Worm (Caenorhabditis elegans) whole organism, L3 larva: ENCODE measurements around the gene H05C05.4.

ENCODE experiments used
- R02D3.7 ChIP-seq: fragments of 150-350 bp; optimal IDR thresholded peaks from 2 replicates; lab custom pipeline; 2014; ENCODE audit warnings: missing biosample characterization, missing genetic modification characterization
- ZK546.5 ChIP-seq: sonication (generic microtip); optimal IDR thresholded peaks from 2 replicates; lab custom pipeline; 2017; ENCODE audit warnings: missing biosample characterization, missing genetic modification characterization
- ama-1 ChIP-seq: fragments of 150-350 bp; optimal IDR thresholded peaks from 2 replicates; lab custom pipeline; 2018
- ceh-16 ChIP-seq: sonication (generic microtip); optimal IDR thresholded peaks from 2 replicates; lab custom pipeline; 2017; ENCODE audit warnings: missing biosample characterization, missing genetic modification characterization
- ceh-28 ChIP-seq: fragments of 150-350 bp; optimal IDR thresholded peaks from 2 replicates; lab custom pipeline; 2014; ENCODE audit warnings: missing biosample characterization, missing genetic modification reagents, missing genetic modification characterization
- ceh-82 ChIP-seq: fragments of 150-350 bp; optimal IDR thresholded peaks from 2 replicates; lab custom pipeline; 2014; ENCODE audit warnings: missing biosample characterization, missing genetic modification characterization
- ceh-9 ChIP-seq: sonication (generic microtip); optimal IDR thresholded peaks from 2 replicates; lab custom pipeline; 2018; ENCODE audit warnings: missing biosample characterization, missing genetic modification characterization
- egl-5 ChIP-seq: fragments of 150-350 bp; optimal IDR thresholded peaks from 2 replicates; lab custom pipeline; 2017; ENCODE audit warnings: missing biosample characterization, missing genetic modification reagents, missing genetic modification characterization, inconsistent platforms
- elt-1 ChIP-seq: fragments of 150-350 bp; optimal IDR thresholded peaks from 2 replicates; lab custom pipeline; 2014; ENCODE audit warnings: missing biosample characterization, missing genetic modification characterization
- elt-2 ChIP-seq: sonication (generic microtip); optimal IDR thresholded peaks from 2 replicates; lab custom pipeline; 2016; ENCODE audit warnings: missing genetic modification reagents, mild to moderate bottlenecking, missing genetic modification characterization, missing compliant biosample characterization
- eor-1 ChIP-seq, 2 experiments: fragments of 150-350 bp; optimal IDR thresholded peaks; 2 replicates each; lab custom pipeline; 2014 to 2018; ENCODE audit warnings: missing biosample characterization in 2 of 2, missing genetic modification characterization in 2 of 2
- fkh-10 ChIP-seq: sonication (generic microtip); optimal IDR thresholded peaks from 2 replicates; lab custom pipeline; 2017; ENCODE audit warnings: missing biosample characterization, missing genetic modification reagents, missing genetic modification characterization
- fkh-2 ChIP-seq: fragments of 150-350 bp; optimal IDR thresholded peaks from 2 replicates; lab custom pipeline; 2014; ENCODE audit warnings: missing biosample characterization, missing genetic modification reagents, missing genetic modification characterization
- fos-1 ChIP-seq: fragments of 150-350 bp; optimal IDR thresholded peaks from 2 replicates; lab custom pipeline; 2014; ENCODE audit warnings: missing biosample characterization, missing genetic modification characterization
- hmg-11 ChIP-seq: sonication (generic microtip); optimal IDR thresholded peaks from 2 replicates; lab custom pipeline; 2016; ENCODE audit warnings: missing genetic modification characterization, missing compliant biosample characterization
- jun-1 ChIP-seq: fragments of 150-350 bp; optimal IDR thresholded peaks from 2 replicates; lab custom pipeline; 2014; ENCODE audit warnings: missing biosample characterization, missing genetic modification reagents, missing genetic modification characterization
- lin-15B ChIP-seq: fragments of 150-350 bp; optimal IDR thresholded peaks from 2 replicates; lab custom pipeline; 2014; ENCODE audit warnings: missing biosample characterization, missing genetic modification characterization
- lin-39 ChIP-seq: fragments of 150-350 bp; optimal IDR thresholded peaks from 2 replicates; lab custom pipeline; 2018; ENCODE audit warnings: missing biosample characterization, missing genetic modification reagents, missing genetic modification characterization
- mdl-1 ChIP-seq: fragments of 150-350 bp; optimal IDR thresholded peaks from 2 replicates; lab custom pipeline; 2014; ENCODE audit warnings: missing biosample characterization, missing genetic modification characterization
- mml-1 ChIP-seq: fragments of 150-350 bp; sonication (generic microtip); optimal IDR thresholded peaks from 3 replicates; lab custom pipeline; 2014; ENCODE audit warnings: missing biosample characterization, missing genetic modification characterization
- nhr-11 ChIP-seq: fragments of 150-350 bp; optimal IDR thresholded peaks from 2 replicates; lab custom pipeline; 2014; ENCODE audit warnings: missing biosample characterization, missing genetic modification characterization
- nhr-12 ChIP-seq: fragments of 150-350 bp; optimal IDR thresholded peaks from 2 replicates; lab custom pipeline; 2014; ENCODE audit warnings: missing biosample characterization, missing genetic modification characterization
- nhr-25 ChIP-seq: sonication (generic microtip); optimal IDR thresholded peaks from 2 replicates; lab custom pipeline; 2017; ENCODE audit warnings: missing biosample characterization, missing genetic modification characterization
- nhr-43 ChIP-seq: sonication (generic microtip); optimal IDR thresholded peaks from 2 replicates; lab custom pipeline; 2016; ENCODE audit warnings: mild to moderate bottlenecking, missing genetic modification characterization, missing compliant biosample characterization; ENCODE audit not compliant: poor library complexity, severe bottlenecking
- nhr-67 ChIP-seq: fragments of 150-350 bp; optimal IDR thresholded peaks from 2 replicates; lab custom pipeline; 2014; ENCODE audit warnings: missing biosample characterization, missing genetic modification characterization
- nhr-76 ChIP-seq: fragments of 150-350 bp; sonication (generic microtip); optimal IDR thresholded peaks from 5 replicates; lab custom pipeline; 2014; ENCODE audit warnings: missing biosample characterization, missing genetic modification characterization
- nhr-77 ChIP-seq: fragments of 150-350 bp; optimal IDR thresholded peaks from 2 replicates; lab custom pipeline; 2014; ENCODE audit warnings: missing biosample characterization, missing genetic modification characterization
- pha-4 ChIP-seq: fragments of 150-350 bp; optimal IDR thresholded peaks from 2 replicates; lab custom pipeline; 2014; ENCODE audit warnings: missing biosample characterization, missing genetic modification reagents, missing genetic modification characterization
- sea-2 ChIP-seq: fragments of 150-350 bp; sonication (generic microtip); optimal IDR thresholded peaks from 4 replicates; lab custom pipeline; 2014; ENCODE audit warnings: missing biosample characterization, missing genetic modification reagents, missing genetic modification characterization
- skn-1 ChIP-seq: fragments of 150-350 bp; optimal IDR thresholded peaks from 2 replicates; lab custom pipeline; 2014; ENCODE audit warnings: missing biosample characterization, missing genetic modification characterization
- snpc-4 ChIP-seq: fragments of 150-350 bp; optimal IDR thresholded peaks from 2 replicates; lab custom pipeline; 2014; ENCODE audit warnings: missing biosample characterization, missing genetic modification characterization
- tbx-2 ChIP-seq: sonication (generic microtip); optimal IDR thresholded peaks from 2 replicates; lab custom pipeline; 2016; ENCODE audit warnings: mild to moderate bottlenecking, missing genetic modification characterization, missing compliant biosample characterization
- unc-62 ChIP-seq: fragments of 150-350 bp; sonication (generic microtip); optimal IDR thresholded peaks from 4 replicates; lab custom pipeline; 2014; ENCODE audit warnings: missing biosample characterization, missing genetic modification reagents, missing genetic modification characterization
- zag-1 ChIP-seq: fragments of 150-350 bp; optimal IDR thresholded peaks from 2 replicates; lab custom pipeline; 2014; ENCODE audit warnings: missing biosample characterization, missing genetic modification characterization
- ztf-11 ChIP-seq: fragments of 150-350 bp; optimal IDR thresholded peaks from 2 replicates; lab custom pipeline; 2014; ENCODE audit warnings: missing biosample characterization, missing genetic modification characterization

Gene H05C05.4

DNA sequence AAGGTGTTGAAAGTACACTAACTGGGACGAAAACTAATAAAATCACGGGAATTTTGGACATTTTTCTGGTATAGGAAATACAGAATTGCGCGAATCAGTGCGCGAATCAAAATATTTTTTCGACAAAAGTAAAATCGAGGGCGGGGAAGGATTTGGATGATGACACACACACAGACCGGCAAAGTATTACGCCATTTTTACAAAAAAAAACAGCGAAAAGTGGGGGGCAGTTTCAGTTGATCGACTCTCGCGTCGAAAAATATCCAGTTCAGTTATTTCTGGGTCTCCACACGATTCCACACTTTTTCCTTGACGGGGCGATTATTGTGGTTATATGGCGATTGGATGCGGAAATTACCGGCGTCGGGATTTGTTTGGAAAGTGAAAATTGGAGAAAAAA is at the start of gene H05C05.4:
TSS of gene H05C05.4 (minus strand) at position 101 of the 400 bp plus-strand sequence.
- TF ChIP-seq ZK546.5 (tag; lab: Kevin White, UChicago) (no peak), mdl-1 (tag; lab: Kevin White, UChicago) (no peak), tbx-2 (no peak), egl-5 (tag; lab: Kevin White, UChicago) (no peak), lin-15B (tag; lab: Kevin White, UChicago) (no peak), ama-1 (lab: Kevin White, UChicago) (no peak), ceh-82 (tag; lab: Kevin White, UChicago) (no peak), nhr-76 (no peak), fkh-10 (GFP tag; lab: Kevin White, UChicago) (no peak), fos-1 (tag; lab: Kevin White, UChicago) (no peak), nhr-25 (no peak), mml-1 (no peak), fkh-2 (tag; lab: Kevin White, UChicago) (no peak), unc-62 (GFP tag; lab: Kevin White, UChicago) (no peak), ceh-9 (no peak), nhr-43 (tag; lab: Kevin White, UChicago) (no peak), nhr-12 (no peak), lin-39 (no peak), pha-4 (tag; lab: Kevin White, UChicago) (no peak)
- TF ChIP-seq, all 47 proteins: peak for 0

- TF ChIP-seq mdl-1 (tag; lab: Kevin White, UChicago) (no peak), ZK546.5 (tag; lab: Kevin White, UChicago) (no peak), ceh-28 (tag; lab: Kevin White, UChicago) (peak; percentile 95)
These were observed 49.3 kb upstream of the H05C05.4 start for ce11 chrIII:2995288-2995687.

DNA sequence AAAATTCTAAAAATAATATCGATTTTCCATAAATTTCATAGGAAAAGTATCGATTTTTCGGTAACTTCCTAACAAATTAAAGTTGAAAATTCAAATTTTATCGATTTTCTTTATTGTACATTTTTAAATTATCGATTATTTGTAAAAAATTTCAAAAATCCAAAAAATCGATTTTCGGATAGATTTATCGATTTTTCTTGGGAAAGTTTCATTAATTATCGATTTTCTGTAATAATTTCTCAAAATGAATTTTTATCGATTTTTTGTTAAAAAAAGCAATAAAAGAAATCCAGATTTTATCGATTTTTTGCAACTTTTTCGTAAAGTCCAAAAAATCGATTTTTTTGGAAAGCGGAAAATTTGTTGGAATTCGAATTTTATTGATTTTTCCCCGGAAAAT is 48.0 kb upstream of the H05C05.4 start:
- TF ChIP-seq ceh-28 (tag; lab: Kevin White, UChicago) = peak; percentile 99
- TF ChIP-seq eor-1 (tag; optimal IDR thresholded peaks at IDR 0.05; lab: Kevin White, UChicago) = no peak
- TF ChIP-seq, all 47 proteins: peak for 1

DNA sequence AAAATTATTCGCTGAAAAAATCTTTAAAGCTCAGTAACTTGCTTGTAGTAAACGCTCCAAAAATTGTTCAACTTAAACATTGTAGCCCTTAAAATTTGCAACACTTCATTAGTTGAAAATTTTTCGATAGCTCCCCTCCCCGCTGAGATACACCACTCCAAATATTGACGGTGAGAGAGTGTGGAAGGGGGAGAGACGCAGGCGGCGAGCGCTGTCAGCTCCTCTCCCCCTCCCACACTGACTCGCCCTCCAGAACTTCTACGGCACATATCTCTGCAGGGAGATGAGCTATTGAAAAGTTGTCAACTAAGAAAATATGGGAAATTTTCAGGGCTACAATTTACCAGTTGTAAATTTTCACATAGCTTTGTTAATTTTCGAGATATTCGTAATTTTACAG is 46.2 kb upstream of the H05C05.4 start:
- TF ChIP-seq nhr-67 (tag; lab: Kevin White, UChicago) = no peak
- no peak for TF ChIP-seq ceh-16 (tag; lab: Kevin White, UChicago)
- TF ChIP-seq ceh-82 (tag; lab: Kevin White, UChicago) = no peak
- no peak for TF ChIP-seq ceh-9
- no peak for TF ChIP-seq nhr-77
- TF ChIP-seq elt-2 (tag; lab: Kevin White, UChicago) = no peak
- TF ChIP-seq ztf-11 (tag; lab: Kevin White, UChicago) = no peak
- no peak for TF ChIP-seq egl-5 (tag; lab: Kevin White, UChicago)
- TF ChIP-seq ama-1 (lab: Kevin White, UChicago) = no peak
- TF ChIP-seq nhr-76 = no peak
- no peak for TF ChIP-seq eor-1 (tag; optimal IDR thresholded peaks at IDR 0.05; lab: Kevin White, UChicago)

DNA sequence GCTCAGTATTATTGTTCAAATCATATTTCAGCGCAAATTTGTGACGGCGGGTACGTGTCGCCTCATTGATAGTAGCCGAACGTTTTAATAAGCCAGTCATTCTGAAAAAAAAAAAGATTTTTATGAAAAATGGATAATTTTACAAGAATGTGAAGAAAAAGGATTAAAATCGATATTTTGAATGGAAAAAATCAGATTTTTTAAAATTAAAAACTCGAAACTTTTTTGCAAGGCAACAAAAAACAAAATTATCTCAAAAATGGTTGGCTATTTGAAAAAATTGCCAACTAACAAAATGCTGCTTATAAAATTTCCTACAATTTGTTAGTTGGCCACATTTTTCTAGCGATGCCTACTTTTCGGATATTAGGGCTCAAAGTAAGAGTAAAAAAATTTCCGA is 44.0 kb upstream of the H05C05.4 start, which contains the start of gene Y55D5A.4:
TSS of gene Y55D5A.4 (minus strand) at position 101 of the 400 bp plus-strand sequence.
- TF ChIP-seq snpc-4 (tag; lab: Kevin White, UChicago) (no peak), ama-1 (lab: Kevin White, UChicago) (no peak), nhr-11 (tag; lab: Kevin White, UChicago) (no peak), skn-1 (tag; lab: Kevin White, UChicago) (no peak), ceh-16 (tag; lab: Kevin White, UChicago) (no peak), unc-62 (GFP tag; lab: Kevin White, UChicago) (no peak), pha-4 (tag; lab: Kevin White, UChicago) (no peak), nhr-76 (no peak), elt-1 (tag; lab: Kevin White, UChicago) (no peak), R02D3.7 (tag; lab: Kevin White, UChicago) (no peak), jun-1 (tag; lab: Kevin White, UChicago) (no peak), nhr-25 (no peak), ceh-28 (tag; lab: Kevin White, UChicago) (no peak), hmg-11 (tag; lab: Kevin White, UChicago) (no peak), ZK546.5 (tag; lab: Kevin White, UChicago) (no peak), sea-2 (GFP tag; lab: Kevin White, UChicago) (no peak), zag-1 (no peak), fkh-2 (tag; lab: Kevin White, UChicago) (no peak), mdl-1 (tag; lab: Kevin White, UChicago) (no peak)
